Worm (Caenorhabditis elegans): Measurements from ENCODE around the gene best-17.

Gene best-17

ce11 chrIII:598687-599086, 10.8 kb downstream of the best-17 start, which contains the start of gene Y55B1AR.2:
Gene Y55B1AR.2 (minus strand): TSS chrIII:598787.
- TF ChIP-seq ztf-23 (GFP tag; IDR thresholded peaks at IDR 0.05) (no peak), T22C8.4 (GFP tag; IDR thresholded peaks at IDR 0.05) (no peak), ref-1 (GFP tag; conservative IDR thresholded peaks at IDR 0.05) (no peak), tab-1 (GFP tag; IDR thresholded peaks at IDR 0.05) (no peak), flt-1 (GFP tag; IDR thresholded peaks at IDR 0.05) (no peak), ztf-29 (GFP tag; IDR thresholded peaks at IDR 0.05) (no peak), klf-2 (GFP tag; conservative IDR thresholded peaks at IDR 0.05) (no peak), med-1 (GFP tag; optimal IDR thresholded peaks at IDR 0.05; ENCODE audit: insufficient read depth) (no peak), cog-1 (tag; optimal IDR thresholded peaks at IDR 0.05) (no peak)

DNA sequence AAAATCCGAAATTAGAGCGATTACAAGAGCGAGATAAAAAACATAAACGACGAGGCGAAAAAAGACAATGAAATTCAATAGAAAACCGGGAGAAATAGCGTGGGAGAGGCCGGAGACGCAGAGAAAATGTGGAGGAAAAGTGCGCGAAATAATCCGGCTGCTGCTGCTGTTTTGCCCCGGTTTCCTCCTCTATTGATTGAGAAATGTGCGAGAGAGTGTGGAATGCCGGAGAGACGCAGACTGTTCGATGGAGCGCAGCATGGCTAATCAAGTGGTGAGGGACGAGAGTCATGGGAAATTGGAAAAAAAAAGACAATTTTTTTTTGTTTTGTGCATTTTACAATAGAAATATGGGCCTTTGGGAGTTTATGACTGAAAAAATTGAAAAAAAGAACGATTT, 11.3 kb downstream of the best-17 start:
- no peak for TF ChIP-seq ztf-29 (GFP tag; IDR thresholded peaks at IDR 0.05)
- TF ChIP-seq cog-1 (tag; optimal IDR thresholded peaks at IDR 0.05), result peak; percentile 38
- TF ChIP-seq med-1 (GFP tag; optimal IDR thresholded peaks at IDR 0.05; ENCODE audit: insufficient read depth), result no peak
- no peak for TF ChIP-seq klf-2 (GFP tag; conservative IDR thresholded peaks at IDR 0.05)
- TF ChIP-seq flt-1 (GFP tag; IDR thresholded peaks at IDR 0.05), result 0 out of 2 replicates have a peak, but pooled peaks have one; percentile 22
- no peak for TF ChIP-seq tab-1 (GFP tag; IDR thresholded peaks at IDR 0.05)
- TF ChIP-seq ztf-23 (GFP tag; IDR thresholded peaks at IDR 0.05), result no peak
- peak; percentile 91 for TF ChIP-seq T22C8.4 (GFP tag; IDR thresholded peaks at IDR 0.05)
- TF ChIP-seq ref-1 (GFP tag; conservative IDR thresholded peaks at IDR 0.05), result no peak

DNA sequence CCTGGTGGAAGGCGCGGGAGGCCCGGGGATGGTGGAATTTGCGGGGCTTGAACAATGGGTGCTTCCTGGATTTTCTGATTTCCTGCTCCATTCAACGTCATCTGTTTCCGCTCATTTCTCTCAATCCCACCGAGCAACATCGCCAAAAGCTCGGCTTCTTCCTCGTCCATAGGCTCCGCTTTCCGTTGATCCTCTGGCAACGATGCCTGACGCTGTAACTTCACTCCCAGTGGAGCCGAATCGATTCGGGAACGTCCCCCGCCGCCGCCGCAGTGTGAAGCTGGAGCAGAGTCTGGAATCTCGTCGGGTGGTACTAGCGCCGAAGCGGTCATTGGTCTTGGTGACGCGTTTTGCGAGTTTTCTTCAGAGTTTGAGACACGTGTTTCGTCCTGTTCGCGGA, 14.0 kb downstream of the best-17 start:
- no peak for TF ChIP-seq ztf-23 (GFP tag; IDR thresholded peaks at IDR 0.05)
- TF ChIP-seq cog-1 (tag; optimal IDR thresholded peaks at IDR 0.05), result no peak
- TF ChIP-seq med-1 (GFP tag; optimal IDR thresholded peaks at IDR 0.05; ENCODE audit: insufficient read depth), result no peak
- no peak for TF ChIP-seq T22C8.4 (GFP tag; IDR thresholded peaks at IDR 0.05)
- no peak for TF ChIP-seq ref-1 (GFP tag; conservative IDR thresholded peaks at IDR 0.05)
- no peak for TF ChIP-seq ztf-29 (GFP tag; IDR thresholded peaks at IDR 0.05)
- TF ChIP-seq tab-1 (GFP tag; IDR thresholded peaks at IDR 0.05), result no peak
- TF ChIP-seq flt-1 (GFP tag; IDR thresholded peaks at IDR 0.05), result no peak
- TF ChIP-seq klf-2 (GFP tag; conservative IDR thresholded peaks at IDR 0.05), result no peak

DNA sequence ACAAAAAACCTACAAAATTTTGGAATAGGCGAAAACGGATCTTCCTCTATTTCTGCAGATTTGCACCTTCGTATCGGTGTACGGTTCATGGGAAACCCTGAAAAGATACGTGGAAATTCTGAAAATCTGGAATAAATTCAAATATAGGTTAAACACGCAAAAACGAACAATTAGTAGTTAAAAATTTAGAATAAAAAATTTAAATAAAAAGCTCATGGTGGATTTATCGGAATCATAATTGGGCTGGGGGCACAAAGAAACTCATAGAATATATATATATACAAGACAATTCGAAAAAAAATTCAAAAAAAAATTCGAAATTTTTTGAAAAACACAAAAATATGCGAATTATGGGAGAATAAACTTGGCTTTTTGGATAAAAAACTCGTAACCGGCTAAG, 22.4 kb downstream of the best-17 start, which contains the start of gene helq-1:
TSS of gene helq-1 (minus strand) at position 101 of the 400 bp plus-strand sequence.
- TF ChIP-seq ztf-29 (GFP tag; IDR thresholded peaks at IDR 0.05) (no peak), med-1 (GFP tag; optimal IDR thresholded peaks at IDR 0.05; ENCODE audit: insufficient read depth) (no peak), ztf-23 (GFP tag; IDR thresholded peaks at IDR 0.05) (no peak), ref-1 (GFP tag; conservative IDR thresholded peaks at IDR 0.05) (no peak), klf-2 (GFP tag; conservative IDR thresholded peaks at IDR 0.05) (no peak), cog-1 (tag; optimal IDR thresholded peaks at IDR 0.05) (no peak), flt-1 (GFP tag; IDR thresholded peaks at IDR 0.05) (no peak), T22C8.4 (GFP tag; IDR thresholded peaks at IDR 0.05) (no peak), tab-1 (GFP tag; IDR thresholded peaks at IDR 0.05) (no peak)

DNA sequence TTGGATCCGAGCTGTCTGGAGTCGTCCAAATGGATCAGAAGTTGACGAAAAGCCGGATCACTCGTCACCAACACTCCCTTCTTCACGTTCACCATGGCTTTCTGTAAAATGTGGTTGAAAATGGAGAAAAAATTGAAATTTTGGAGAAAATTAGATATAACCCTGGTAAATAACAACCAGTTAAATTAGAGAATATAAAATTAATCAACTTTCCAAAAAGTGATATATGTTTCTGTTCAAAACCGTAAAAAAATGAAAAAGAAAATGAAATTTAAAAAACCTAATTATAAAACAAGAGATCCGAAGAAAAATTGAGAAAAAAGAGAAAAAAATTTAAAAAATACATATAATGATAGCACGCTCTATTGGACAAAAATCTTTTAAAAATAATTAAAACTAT, 32.0 kb downstream of the best-17 start, which contains the start of gene gtf-2H5:
TSS of gene gtf-2H5 (minus strand) at position 101 of the 400 bp plus-strand sequence.
- TF ChIP-seq med-1 (GFP tag; optimal IDR thresholded peaks at IDR 0.05; ENCODE audit: insufficient read depth) (no peak), tab-1 (GFP tag; IDR thresholded peaks at IDR 0.05) (no peak), klf-2 (GFP tag; conservative IDR thresholded peaks at IDR 0.05) (no peak), ref-1 (GFP tag; conservative IDR thresholded peaks at IDR 0.05) (no peak), ztf-29 (GFP tag; IDR thresholded peaks at IDR 0.05) (no peak)

DNA sequence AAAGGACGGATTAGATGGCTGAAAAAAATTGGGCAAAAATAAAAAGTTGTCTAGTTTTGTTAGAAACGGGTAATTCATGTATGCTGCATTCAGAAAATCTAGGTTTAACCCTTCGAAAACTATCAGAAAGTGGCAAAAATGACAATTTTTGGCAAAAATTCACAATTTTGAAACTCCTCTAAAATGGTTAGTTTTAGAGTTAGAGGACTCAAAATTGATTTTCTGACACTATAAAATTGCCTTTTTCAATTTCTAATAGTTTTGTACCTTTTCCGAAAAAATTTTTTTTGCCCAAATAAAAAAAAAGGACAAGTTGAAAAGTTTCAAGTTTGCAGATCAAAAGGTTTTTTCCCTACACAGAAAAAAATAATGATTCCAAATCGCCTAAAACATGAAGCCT, 32.9 kb downstream of the best-17 start:
- TF ChIP-seq flt-1 (GFP tag; IDR thresholded peaks at IDR 0.05) (no peak), ztf-29 (GFP tag; IDR thresholded peaks at IDR 0.05) (no peak), T22C8.4 (GFP tag; IDR thresholded peaks at IDR 0.05) (no peak), ztf-23 (GFP tag; IDR thresholded peaks at IDR 0.05) (no peak), klf-2 (GFP tag; conservative IDR thresholded peaks at IDR 0.05) (no peak), tab-1 (GFP tag; IDR thresholded peaks at IDR 0.05) (no peak), ref-1 (GFP tag; conservative IDR thresholded peaks at IDR 0.05) (no peak), med-1 (GFP tag; optimal IDR thresholded peaks at IDR 0.05; ENCODE audit: insufficient read depth) (no peak), cog-1 (tag; optimal IDR thresholded peaks at IDR 0.05) (no peak)

- no peak for TF ChIP-seq cog-1 (tag; optimal IDR thresholded peaks at IDR 0.05)
- no peak for TF ChIP-seq flt-1 (GFP tag; IDR thresholded peaks at IDR 0.05)
- no peak for TF ChIP-seq T22C8.4 (GFP tag; IDR thresholded peaks at IDR 0.05)
Observed at ce11 chrIII:568815-569214, 40.6 kb downstream of the best-17 start.

DNA sequence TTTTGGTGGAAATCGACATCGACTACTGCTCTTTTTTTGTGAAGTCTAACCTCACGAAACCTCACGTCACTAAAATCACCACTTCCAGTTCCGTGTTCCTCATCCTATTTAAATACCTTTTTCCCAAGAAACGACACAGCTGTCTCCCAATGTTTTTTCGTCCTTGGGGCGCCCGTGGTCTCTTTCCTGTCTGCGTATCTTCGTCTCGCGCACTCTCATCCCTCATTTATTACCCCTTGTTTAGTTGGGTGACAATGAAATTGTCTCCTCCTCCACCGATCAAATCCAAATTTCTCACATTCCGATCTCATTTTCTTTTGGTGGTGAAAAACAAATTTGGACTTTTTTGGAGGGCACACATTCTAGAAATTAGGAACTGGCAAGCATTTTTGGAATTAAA, 44.7 kb downstream of the best-17 start:
- no peak for TF ChIP-seq cog-1 (tag; optimal IDR thresholded peaks at IDR 0.05)
- no peak for TF ChIP-seq ztf-29 (GFP tag; IDR thresholded peaks at IDR 0.05)
- no peak for TF ChIP-seq flt-1 (GFP tag; IDR thresholded peaks at IDR 0.05)
- no peak for TF ChIP-seq T22C8.4 (GFP tag; IDR thresholded peaks at IDR 0.05)
- no peak for TF ChIP-seq med-1 (GFP tag; optimal IDR thresholded peaks at IDR 0.05; ENCODE audit: insufficient read depth)
- no peak for TF ChIP-seq klf-2 (GFP tag; conservative IDR thresholded peaks at IDR 0.05)
- TF ChIP-seq tab-1 (GFP tag; IDR thresholded peaks at IDR 0.05), result no peak
- no peak for TF ChIP-seq ref-1 (GFP tag; conservative IDR thresholded peaks at IDR 0.05)
- TF ChIP-seq ztf-23 (GFP tag; IDR thresholded peaks at IDR 0.05), result no peak

DNA sequence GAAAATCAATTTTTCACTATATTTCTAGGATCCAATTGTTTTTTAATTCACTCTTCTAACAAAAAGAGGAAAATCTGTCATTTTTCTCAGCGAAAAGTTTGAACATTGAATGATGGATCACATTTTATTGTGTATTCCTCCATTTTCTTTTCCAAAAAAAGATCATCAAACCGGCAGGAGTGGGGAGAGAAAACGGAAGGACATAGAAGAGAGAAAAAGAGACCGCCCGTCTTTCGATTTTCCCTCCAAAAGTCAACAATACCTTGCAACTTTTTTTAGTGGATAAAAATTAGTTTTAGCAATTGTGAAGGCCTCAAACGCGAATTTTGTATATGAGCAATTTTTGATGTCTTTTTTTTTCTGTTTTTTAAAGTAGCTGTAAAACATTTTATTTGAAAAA, 45.7 kb downstream of the best-17 start:
- no peak for TF ChIP-seq T22C8.4 (GFP tag; IDR thresholded peaks at IDR 0.05)
- TF ChIP-seq flt-1 (GFP tag; IDR thresholded peaks at IDR 0.05), result no peak
- TF ChIP-seq ztf-29 (GFP tag; IDR thresholded peaks at IDR 0.05), result no peak
- TF ChIP-seq cog-1 (tag; optimal IDR thresholded peaks at IDR 0.05), result no peak
- TF ChIP-seq ztf-23 (GFP tag; IDR thresholded peaks at IDR 0.05), result no peak
- no peak for TF ChIP-seq ref-1 (GFP tag; conservative IDR thresholded peaks at IDR 0.05)
- TF ChIP-seq klf-2 (GFP tag; conservative IDR thresholded peaks at IDR 0.05), result no peak
- no peak for TF ChIP-seq tab-1 (GFP tag; IDR thresholded peaks at IDR 0.05)
- no peak for TF ChIP-seq med-1 (GFP tag; optimal IDR thresholded peaks at IDR 0.05; ENCODE audit: insufficient read depth)

DNA sequence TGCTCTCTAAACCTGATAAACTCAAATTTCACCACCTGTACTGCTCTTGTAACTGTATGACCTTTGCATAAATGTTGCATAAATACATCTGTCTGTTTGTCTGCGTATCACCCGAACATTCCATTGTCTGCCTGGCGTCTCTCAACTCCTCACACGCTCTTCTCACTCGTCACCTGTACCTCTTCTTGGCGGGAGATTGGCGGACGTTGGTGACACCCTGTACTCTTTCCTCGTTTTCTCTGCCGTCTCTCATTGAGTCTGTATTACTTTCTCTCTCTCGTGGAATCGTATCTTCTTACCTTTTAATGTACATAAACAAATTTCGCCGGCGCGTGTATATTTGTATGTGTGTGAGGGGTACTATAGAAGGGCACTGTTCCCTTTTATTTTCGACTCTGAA, 50.6 kb downstream of the best-17 start:
- TF ChIP-seq cog-1 (tag; optimal IDR thresholded peaks at IDR 0.05) (peak; percentile 44), ztf-29 (GFP tag; IDR thresholded peaks at IDR 0.05) (no peak), med-1 (GFP tag; optimal IDR thresholded peaks at IDR 0.05; ENCODE audit: insufficient read depth) (no peak), ztf-23 (GFP tag; IDR thresholded peaks at IDR 0.05) (no peak), flt-1 (GFP tag; IDR thresholded peaks at IDR 0.05) (0 out of 2 replicates have a peak, but pooled peaks have one; percentile 7)

All from whole organism, midembryonic.